In the genomic region with DNA sequence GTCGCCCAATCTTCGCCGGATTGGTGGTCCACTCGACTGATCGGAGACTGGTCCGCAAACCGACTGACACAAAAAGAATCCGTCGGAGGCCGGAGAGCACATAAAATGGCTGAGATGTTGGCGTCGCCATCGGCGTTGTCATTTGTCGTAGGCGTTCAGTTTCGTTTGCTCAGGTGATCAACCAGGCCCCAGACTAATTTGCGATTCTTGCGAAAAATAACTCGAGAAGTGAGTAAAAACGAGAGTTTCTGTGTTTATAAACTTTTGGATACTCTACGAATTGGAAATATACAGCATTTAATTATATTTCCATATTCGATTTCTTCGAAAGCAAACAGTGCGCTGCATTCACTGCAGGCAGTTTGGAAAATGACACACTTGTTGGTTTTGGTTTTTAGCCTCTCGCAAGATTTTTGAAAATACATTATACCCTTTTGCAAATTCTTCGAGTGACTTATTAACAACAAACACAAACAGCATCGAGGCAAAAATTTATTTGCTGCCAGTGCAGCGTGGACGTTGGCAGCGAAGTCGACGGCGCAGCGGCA, we compare ENCODE assay signal across 3 fruit fly cellular contexts.
TF ChIP-seq lines count a peak whose summit lies in the region.

A gene (minus strand): TSS at position 51 of the 548 bp plus-strand sequence.

TF ChIP-seq in whole organism, adult, 20 proteins besides CTCF, POLR2A, EP300 and RAD21 (continued from another document):
- no peak for TF ChIP-seq CG33017 (tag; optimal IDR thresholded peaks at IDR 0.05; lab: Kevin White, UChicago)
- TF ChIP-seq CG7101 (tag; optimal IDR thresholded peaks at IDR 0.05; lab: Kevin White, UChicago), result no peak

TF ChIP-seq in whole organism, embryonic, 481 proteins besides CTCF, POLR2A, EP300 and RAD21 (continued from another document):
- TF ChIP-seq sens (GFP tag; lab: Kevin White, UChicago) (peak; percentile 0), bab2 (GFP tag; optimal IDR thresholded peaks at IDR 0.05; lab: Kevin White, UChicago) (no peak), Drgx (GFP tag; IDR thresholded peaks at IDR 0.05; lab: Robert Waterston, UW) (peak; percentile 84), Med (GFP tag; lab: Kevin White, UChicago) (peak; percentile 41), CG14014 (GFP tag; IDR thresholded peaks at IDR 0.05; lab: Robert Waterston, UW) (0 out of 2 replicates have a peak, but pooled peaks have one; percentile 23), gsb (GFP tag; IDR thresholded peaks at IDR 0.05; lab: Robert Waterston, UW) (no peak), al (GFP tag; IDR thresholded peaks at IDR 0.05; lab: Robert Waterston, UW) (peak; percentile 50; the same call in 1 of the 2 replicates), Rfx (GFP tag; IDR thresholded peaks at IDR 0.05; lab: Robert Waterston, UW) (peak; percentile 37; the same call in 1 of the 2 replicates), zfh1 (GFP tag; IDR thresholded peaks at IDR 0.05; lab: Robert Waterston, UW) (no peak), CG9932 (GFP tag; IDR thresholded peaks at IDR 0.05; lab: Robert Waterston, UW) (peak; percentile 22; the same call in 1 of the 2 replicates), Mrtf (GFP tag; IDR thresholded peaks at IDR 0.05; lab: Robert Waterston, UW) (0 out of 3 replicates have a peak, but pooled peaks have one; percentile 21), CG6765 (GFP tag; optimal IDR thresholded peaks at IDR 0.05; lab: Kevin White, UChicago) (no peak), CG3847 (GFP tag; IDR thresholded peaks at IDR 0.05; lab: Robert Waterston, UW) (0 out of 2 replicates have a peak, but pooled peaks have one; percentile 4), Ets65A (GFP tag; lab: Kevin White, UChicago) (peak; percentile 43)

TF ChIP-seq in whole organism, prepupa, 60 proteins besides CTCF, POLR2A, EP300 and RAD21 (continued from another document):
- TF ChIP-seq CG10669 (GFP tag; optimal IDR thresholded peaks at IDR 0.05; lab: Kevin White, UChicago) (no peak), Hr38 (GFP tag; optimal IDR thresholded peaks at IDR 0.05; lab: Kevin White, UChicago) (no peak), ss (GFP tag; optimal IDR thresholded peaks at IDR 0.05; lab: Kevin White, UChicago) (no peak), topi (GFP tag; optimal IDR thresholded peaks at IDR 0.05; lab: Kevin White, UChicago) (peak; percentile 21), Sox15 (GFP tag; optimal IDR thresholded peaks at IDR 0.05; lab: Kevin White, UChicago) (no peak), Eip93F (GFP tag; optimal IDR thresholded peaks at IDR 0.05; lab: Kevin White, UChicago) (no peak), CG6163 (GFP tag; IDR thresholded peaks at IDR 0.05; lab: Robert Waterston, UW) (peak; percentile 71; the same call in 2 of the 3 replicates), esn (GFP tag; optimal IDR thresholded peaks at IDR 0.05; lab: Kevin White, UChicago) (peak; percentile 2), fkh (GFP tag; optimal IDR thresholded peaks at IDR 0.05; lab: Kevin White, UChicago) (no peak), CG4318 (GFP tag; optimal IDR thresholded peaks at IDR 0.05; lab: Kevin White, UChicago) (no peak), net (GFP tag; optimal IDR thresholded peaks at IDR 0.05; lab: Kevin White, UChicago) (peak; percentile 18), CG11902 (GFP tag; optimal IDR thresholded peaks at IDR 0.05; lab: Kevin White, UChicago) (no peak), Smox (GFP tag; optimal IDR thresholded peaks at IDR 0.05; lab: Kevin White, UChicago) (peak; percentile 10), CG3919 (GFP tag; optimal IDR thresholded peaks at IDR 0.05; lab: Kevin White, UChicago) (peak; percentile 2), lz (GFP tag; optimal IDR thresholded peaks at IDR 0.05; lab: Kevin White, UChicago) (peak; percentile 0), CG32006 (GFP tag; optimal IDR thresholded peaks at IDR 0.05; lab: Kevin White, UChicago) (peak; percentile 42), Eip78C (GFP tag; lab: Kevin White, UChicago) (peak; percentile 44), svp (GFP tag; lab: Kevin White, UChicago) (peak; percentile 34), salr (GFP tag; optimal IDR thresholded peaks at IDR 0.05; lab: Kevin White, UChicago) (no peak), Sox102F (GFP tag; optimal IDR thresholded peaks at IDR 0.05; lab: Kevin White, UChicago) (no peak), CG31627 (GFP tag; optimal IDR thresholded peaks at IDR 0.05; lab: Kevin White, UChicago) (peak; percentile 37), Gug (GFP tag; IDR thresholded peaks at IDR 0.05; lab: Robert Waterston, UW) (peak; percentile 50; the same call in 1 of the 2 replicates)
